Worm (Caenorhabditis elegans) whole organism, L4/young adult: ENCODE data around the gene nhr-196.

Source experiments
- W03F9.2 ChIP-seq: fragments of 150-350 bp; optimal IDR thresholded peaks from 2 replicates; lab custom pipeline; 2014; ENCODE audit warnings: missing biosample characterization, missing genetic modification characterization
- dao-5 ChIP-seq: sonication (generic microtip); optimal IDR thresholded peaks from 2 replicates; lab custom pipeline; 2016; ENCODE audit warnings: missing genotype, missing genetic modification characterization, moderate library complexity, missing compliant biosample characterization

ce11 chrV:15712385-15712784, 26.9 kb downstream of the nhr-196 start:
- no peak for TF ChIP-seq dao-5 (tag; lab: Kevin White, UChicago)
- no peak for TF ChIP-seq W03F9.2 (tag; lab: Kevin White, UChicago)
